Worm (Caenorhabditis elegans): ENCODE data around the gene Y67D2.5.

DNA sequence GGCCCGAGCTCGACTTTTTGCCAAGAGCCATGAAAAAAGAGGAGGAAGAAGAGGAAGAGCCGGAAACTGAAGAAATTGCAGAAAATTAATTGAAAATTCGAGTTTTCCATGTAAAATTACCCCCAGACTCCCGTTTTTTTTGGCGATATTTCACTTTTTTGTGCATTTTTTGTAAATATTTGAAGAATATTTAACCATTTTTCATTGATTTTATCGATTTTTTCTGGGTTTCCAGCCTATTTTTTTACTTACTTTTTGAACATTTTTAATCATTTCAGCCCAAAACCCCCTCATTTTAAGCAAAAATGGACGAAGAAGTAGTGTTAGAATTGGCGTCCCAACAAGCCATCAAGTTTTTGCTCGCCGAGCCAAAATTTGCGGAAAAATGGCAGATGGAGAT, 36.4 kb upstream of the Y67D2.5 start, which contains the start of gene Y22D7AL.7:
- TF ChIP-seq ama-1 (optimal IDR thresholded peaks at IDR 0.05) (no peak), ZK546.5 (tag; optimal IDR thresholded peaks at IDR 0.05) (no peak), elt-3 (tag; optimal IDR thresholded peaks at IDR 0.05) (no peak), fkh-10 (GFP tag; optimal IDR thresholded peaks at IDR 0.05) (no peak), nhr-237 (tag; optimal IDR thresholded peaks at IDR 0.05) (no peak), fos-1 (tag; optimal IDR thresholded peaks at IDR 0.05) (no peak), nhr-43 (tag; optimal IDR thresholded peaks at IDR 0.05; ENCODE audit: poor library complexity, severe bottlenecking) (no peak)
